Worm (Caenorhabditis elegans) whole organism, L3 larva: Measurements from ENCODE around the gene R03G8.3.

Source experiments
- R02D3.7 ChIP-seq: fragments of 150-350 bp; optimal IDR thresholded peaks from 2 replicates; lab custom pipeline; 2014; ENCODE audit warnings: missing biosample characterization, missing genetic modification characterization
- ZK546.5 ChIP-seq: sonication (generic microtip); optimal IDR thresholded peaks from 2 replicates; lab custom pipeline; 2017; ENCODE audit warnings: missing biosample characterization, missing genetic modification characterization
- aly-2 ChIP-seq: fragments of 150-350 bp; optimal IDR thresholded peaks from 2 replicates; lab custom pipeline; 2014; ENCODE audit warnings: missing biosample characterization, missing genetic modification characterization
- ama-1 ChIP-seq: fragments of 150-350 bp; optimal IDR thresholded peaks from 2 replicates; lab custom pipeline; 2018
- ceh-28 ChIP-seq: fragments of 150-350 bp; optimal IDR thresholded peaks from 2 replicates; lab custom pipeline; 2014; ENCODE audit warnings: missing biosample characterization, missing genetic modification reagents, missing genetic modification characterization
- ceh-82 ChIP-seq: fragments of 150-350 bp; optimal IDR thresholded peaks from 2 replicates; lab custom pipeline; 2014; ENCODE audit warnings: missing biosample characterization, missing genetic modification characterization
- daf-12 ChIP-seq: fragments of 150-350 bp; optimal IDR thresholded peaks from 2 replicates; lab custom pipeline; 2014; ENCODE audit warnings: missing biosample characterization, missing genetic modification reagents, missing genetic modification characterization
- egl-27 ChIP-seq: sonication (generic microtip); optimal IDR thresholded peaks from 4 replicates; lab custom pipeline; 2017; ENCODE audit warnings: missing biosample characterization, missing genetic modification reagents, missing genetic modification characterization
- egl-5 ChIP-seq: fragments of 150-350 bp; optimal IDR thresholded peaks from 2 replicates; lab custom pipeline; 2017; ENCODE audit warnings: missing biosample characterization, missing genetic modification reagents, missing genetic modification characterization, inconsistent platforms
- elt-1 ChIP-seq: fragments of 150-350 bp; optimal IDR thresholded peaks from 2 replicates; lab custom pipeline; 2014; ENCODE audit warnings: missing biosample characterization, missing genetic modification characterization
- elt-2 ChIP-seq: sonication (generic microtip); optimal IDR thresholded peaks from 2 replicates; lab custom pipeline; 2016; ENCODE audit warnings: missing genetic modification reagents, mild to moderate bottlenecking, missing genetic modification characterization, missing compliant biosample characterization
- elt-3 ChIP-seq, 3 experiments: fragments of 150-350 bp in 1 of 3; sonication (generic microtip) in 2 of 3; optimal IDR thresholded peaks; 2 replicates in 2 of 3; 4 replicates in 1 of 3; lab custom pipeline; 2014 to 2017; ENCODE audit warnings: missing biosample characterization in 3 of 3, missing genetic modification characterization in 3 of 3
- fkh-2 ChIP-seq: fragments of 150-350 bp; optimal IDR thresholded peaks from 2 replicates; lab custom pipeline; 2014; ENCODE audit warnings: missing biosample characterization, missing genetic modification reagents, missing genetic modification characterization
- fos-1 ChIP-seq: fragments of 150-350 bp; optimal IDR thresholded peaks from 2 replicates; lab custom pipeline; 2014; ENCODE audit warnings: missing biosample characterization, missing genetic modification characterization
- hmg-11 ChIP-seq: sonication (generic microtip); optimal IDR thresholded peaks from 2 replicates; lab custom pipeline; 2016; ENCODE audit warnings: missing genetic modification characterization, missing compliant biosample characterization
- jun-1 ChIP-seq: fragments of 150-350 bp; optimal IDR thresholded peaks from 2 replicates; lab custom pipeline; 2014; ENCODE audit warnings: missing biosample characterization, missing genetic modification reagents, missing genetic modification characterization
- lin-39 ChIP-seq: fragments of 150-350 bp; optimal IDR thresholded peaks from 2 replicates; lab custom pipeline; 2018; ENCODE audit warnings: missing biosample characterization, missing genetic modification reagents, missing genetic modification characterization
- lsy-12 ChIP-seq: sonication (generic microtip); optimal IDR thresholded peaks from 2 replicates; lab custom pipeline; 2016; ENCODE audit warnings: mild to moderate bottlenecking, missing genetic modification characterization, missing compliant biosample characterization
- mml-1 ChIP-seq: fragments of 150-350 bp; sonication (generic microtip); optimal IDR thresholded peaks from 3 replicates; lab custom pipeline; 2014; ENCODE audit warnings: missing biosample characterization, missing genetic modification characterization
- nfya-1 ChIP-seq: sonication (generic microtip); optimal IDR thresholded peaks from 2 replicates; lab custom pipeline; 2017; ENCODE audit warnings: missing genetic modification characterization, mild to moderate bottlenecking, missing compliant biosample characterization, antibody characterized with exemption, moderate library complexity; ENCODE audit not compliant: insufficient read depth
- nhr-25 ChIP-seq: sonication (generic microtip); optimal IDR thresholded peaks from 2 replicates; lab custom pipeline; 2017; ENCODE audit warnings: missing biosample characterization, missing genetic modification characterization
- nhr-28 ChIP-seq: fragments of 150-350 bp; optimal IDR thresholded peaks from 2 replicates; lab custom pipeline; 2014; ENCODE audit warnings: missing biosample characterization, missing genetic modification characterization
- nhr-43 ChIP-seq: sonication (generic microtip); optimal IDR thresholded peaks from 2 replicates; lab custom pipeline; 2016; ENCODE audit warnings: mild to moderate bottlenecking, missing genetic modification characterization, missing compliant biosample characterization; ENCODE audit not compliant: poor library complexity, severe bottlenecking
- nhr-67 ChIP-seq: fragments of 150-350 bp; optimal IDR thresholded peaks from 2 replicates; lab custom pipeline; 2014; ENCODE audit warnings: missing biosample characterization, missing genetic modification characterization
- nhr-76 ChIP-seq: fragments of 150-350 bp; sonication (generic microtip); optimal IDR thresholded peaks from 5 replicates; lab custom pipeline; 2014; ENCODE audit warnings: missing biosample characterization, missing genetic modification characterization
- pha-4 ChIP-seq: fragments of 150-350 bp; optimal IDR thresholded peaks from 2 replicates; lab custom pipeline; 2014; ENCODE audit warnings: missing biosample characterization, missing genetic modification reagents, missing genetic modification characterization
- sea-2 ChIP-seq: fragments of 150-350 bp; sonication (generic microtip); optimal IDR thresholded peaks from 4 replicates; lab custom pipeline; 2014; ENCODE audit warnings: missing biosample characterization, missing genetic modification reagents, missing genetic modification characterization
- snpc-4 ChIP-seq: fragments of 150-350 bp; optimal IDR thresholded peaks from 2 replicates; lab custom pipeline; 2014; ENCODE audit warnings: missing biosample characterization, missing genetic modification characterization
- tbx-2 ChIP-seq: sonication (generic microtip); optimal IDR thresholded peaks from 2 replicates; lab custom pipeline; 2016; ENCODE audit warnings: mild to moderate bottlenecking, missing genetic modification characterization, missing compliant biosample characterization
- unc-39 ChIP-seq: sonication (generic microtip); optimal IDR thresholded peaks from 4 replicates; lab custom pipeline; 2017; ENCODE audit warnings: missing biosample characterization, missing genetic modification characterization
- zag-1 ChIP-seq: fragments of 150-350 bp; optimal IDR thresholded peaks from 2 replicates; lab custom pipeline; 2014; ENCODE audit warnings: missing biosample characterization, missing genetic modification characterization
- ztf-11 ChIP-seq: fragments of 150-350 bp; optimal IDR thresholded peaks from 2 replicates; lab custom pipeline; 2014; ENCODE audit warnings: missing biosample characterization, missing genetic modification characterization
- ztf-4 ChIP-seq: fragments of 150-350 bp; optimal IDR thresholded peaks from 2 replicates; lab custom pipeline; 2014; ENCODE audit warnings: missing biosample characterization, missing genetic modification characterization

The R03G8.3 gene

DNA sequence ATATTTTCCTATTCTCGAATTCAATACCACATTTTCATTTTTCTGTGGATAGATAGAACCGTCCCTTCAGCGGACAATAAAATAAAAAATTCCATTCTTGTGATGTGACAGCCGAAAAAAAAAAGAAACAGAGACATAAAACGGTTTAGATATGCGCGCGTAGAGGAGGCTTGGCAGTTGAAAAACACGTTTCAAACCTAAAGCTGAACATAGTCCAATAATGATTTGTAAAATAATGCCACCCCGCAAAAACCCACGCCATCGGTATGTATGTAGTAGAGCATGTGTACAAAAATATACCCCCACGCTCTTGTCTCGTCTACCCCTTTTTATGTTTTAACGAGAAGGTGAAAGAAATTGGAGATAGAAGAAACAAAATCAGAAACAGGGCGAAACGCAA, 17.9 kb downstream of the R03G8.3 start:
- TF ChIP-seq mml-1 (tag; lab: Kevin White, UChicago) (no peak), egl-27 (no peak), ama-1 (lab: Kevin White, UChicago) (peak; percentile 94), lin-39 (tag; lab: Kevin White, UChicago) (no peak), R02D3.7 (tag; lab: Kevin White, UChicago) (no peak), fos-1 (no peak), ztf-11 (tag; lab: Kevin White, UChicago) (no peak), snpc-4 (tag; lab: Kevin White, UChicago) (no peak), pha-4 (tag; lab: Kevin White, UChicago) (no peak), egl-5 (tag; lab: Kevin White, UChicago) (peak; percentile 9), elt-2 (tag; lab: Kevin White, UChicago) (peak; percentile 11), daf-12 (tag; lab: Kevin White, UChicago) (no peak)

- TF ChIP-seq nfya-1 (tag; lab: Kevin White, UChicago) (no peak), nhr-25 (tag; lab: Kevin White, UChicago) (peak; percentile 72)
Observed at ce11 chrX:13110004-13110403, 19.2 kb downstream of the R03G8.3 start.

DNA sequence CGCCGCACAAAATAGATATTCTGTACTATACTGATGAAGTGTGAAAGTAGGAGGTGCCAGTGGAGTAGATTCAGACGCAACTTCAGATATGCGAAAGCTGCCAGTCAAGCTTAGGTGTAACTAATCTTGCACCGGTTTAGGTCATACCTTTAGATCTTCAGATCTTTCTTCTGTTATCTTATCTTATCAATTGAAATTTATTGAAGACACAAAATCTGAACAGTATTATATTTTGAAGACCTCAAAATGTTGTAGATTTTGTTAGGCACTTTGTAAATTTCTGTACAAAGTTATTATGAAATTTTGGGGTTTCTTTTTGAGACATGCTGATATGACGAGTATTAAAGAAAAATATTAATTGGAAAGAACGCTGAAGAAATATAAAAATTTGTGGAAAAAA, 21.9 kb downstream of the R03G8.3 start:
- TF ChIP-seq egl-27 (no peak), elt-3 (tag; optimal IDR thresholded peaks at IDR 0.05; lab: Kevin White, UChicago) (peak in 1 of 3 experiments; percentile 48)

DNA sequence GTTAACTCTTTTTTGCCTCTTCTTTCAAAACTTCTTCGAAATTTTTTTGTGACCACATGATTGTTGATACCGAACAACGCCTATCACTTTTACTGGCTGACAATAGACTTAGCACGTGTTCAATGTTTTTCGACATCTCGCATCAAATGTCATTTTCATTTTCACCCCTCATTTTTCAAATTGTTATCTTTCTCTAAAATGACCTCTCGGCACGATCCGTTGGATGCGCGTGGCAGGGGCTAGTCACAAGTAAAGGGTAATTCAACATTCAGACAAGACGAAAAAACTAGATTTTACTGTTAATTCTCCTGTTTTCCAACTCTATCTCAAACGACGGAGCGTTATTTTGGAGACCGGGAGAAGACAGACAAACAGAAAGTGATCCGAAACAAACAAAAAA, 22.7 kb downstream of the R03G8.3 start, which contains the start of gene F17H10.2:
TSS of gene F17H10.2 (plus strand) at position 316 of the 400 bp plus-strand sequence.
- TF ChIP-seq nhr-43 (tag; lab: Kevin White, UChicago) (peak; percentile 12), nhr-25 (tag; lab: Kevin White, UChicago) (peak; percentile 63), elt-2 (tag; lab: Kevin White, UChicago) (no peak), hmg-11 (tag; lab: Kevin White, UChicago) (no peak), fkh-2 (tag; lab: Kevin White, UChicago) (no peak)

DNA sequence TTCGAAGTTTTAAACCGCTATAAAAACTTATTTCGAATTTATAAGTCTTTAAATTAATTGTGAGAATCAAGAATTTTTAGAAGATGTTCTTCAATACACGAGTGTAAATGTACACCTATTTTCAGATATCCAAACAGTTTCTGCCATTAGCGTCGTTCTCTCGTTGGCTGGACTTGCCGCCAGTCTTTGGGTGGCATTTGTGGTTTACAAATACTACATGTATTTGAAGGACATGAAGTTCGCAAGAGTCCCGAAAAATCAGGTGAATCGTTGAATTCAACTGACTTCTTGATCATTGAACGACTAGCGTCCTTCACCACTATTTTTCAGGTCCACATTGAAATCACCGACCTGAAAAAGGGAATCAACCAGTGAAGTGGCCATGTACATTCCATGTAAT, 24.9 kb downstream of the R03G8.3 start:
- TF ChIP-seq ZK546.5 (tag; lab: Kevin White, UChicago) (no peak), nhr-76 (tag; lab: Kevin White, UChicago) (no peak), aly-2 (tag; lab: Kevin White, UChicago) (no peak), lsy-12 (tag; lab: Kevin White, UChicago) (no peak), elt-1 (tag; lab: Kevin White, UChicago) (no peak), ceh-82 (no peak), sea-2 (GFP tag; lab: Kevin White, UChicago) (no peak), tbx-2 (tag; lab: Kevin White, UChicago) (no peak), zag-1 (no peak), ama-1 (lab: Kevin White, UChicago) (no peak)

- TF ChIP-seq nhr-43 (tag; lab: Kevin White, UChicago) (no peak), ceh-28 (tag; lab: Kevin White, UChicago) (no peak), pha-4 (tag; lab: Kevin White, UChicago) (no peak), jun-1 (no peak), nhr-28 (no peak), elt-1 (tag; lab: Kevin White, UChicago) (no peak), ztf-4 (tag; lab: Kevin White, UChicago) (no peak), zag-1 (no peak), elt-2 (tag; lab: Kevin White, UChicago) (no peak), R02D3.7 (tag; lab: Kevin White, UChicago) (no peak), egl-27 (no peak), unc-39 (tag; lab: Kevin White, UChicago) (no peak), ceh-82 (no peak), nhr-25 (tag; lab: Kevin White, UChicago) (no peak), nhr-67 (tag; lab: Kevin White, UChicago) (no peak)
Observed at ce11 chrX:13116380-13116779, 25.6 kb downstream of the R03G8.3 start.
